3 fruit fly cellular contexts compared by ENCODE assay signal in genomic region chr3L:11648410-11648809, dm6.
TF ChIP-seq lines count a peak whose summit lies in the region.

Gene RIOK1 (minus strand): TSS chr3L:11648474.
Gene Polr3H (plus strand): TSS chr3L:11648756.

TF ChIP-seq in whole organism, adult, 20 proteins besides CTCF, POLR2A, EP300 and RAD21 (continued from another document):
- peak; percentile 67 for TF ChIP-seq CG14711 (tag; optimal IDR thresholded peaks at IDR 0.05; lab: Kevin White, UChicago)
- TF ChIP-seq bab1 (GFP tag; optimal IDR thresholded peaks at IDR 0.05; lab: Kevin White, UChicago), result peak; percentile 76

TF ChIP-seq in whole organism, embryonic, 481 proteins besides CTCF, POLR2A, EP300 and RAD21 (continued from another document and continues in another):
- TF ChIP-seq Vsx1 (GFP tag; optimal IDR thresholded peaks at IDR 0.05; lab: Kevin White, UChicago), result no peak
- TF ChIP-seq GATAe (GFP tag; conservative IDR thresholded peaks at IDR 0.05; lab: Robert Waterston, UW), result no peak
- TF ChIP-seq pum (GFP tag; optimal IDR thresholded peaks at IDR 0.05; lab: Kevin White, UChicago), result peak; percentile 75
- TF ChIP-seq Lim3 (GFP tag; IDR thresholded peaks at IDR 0.05; lab: Robert Waterston, UW), result no peak
- peak; percentile 35 for TF ChIP-seq p53 (GFP tag; optimal IDR thresholded peaks at IDR 0.05; lab: Kevin White, UChicago)
- TF ChIP-seq grau (tag; optimal IDR thresholded peaks at IDR 0.05; lab: Kevin White, UChicago), result no peak
- peak; percentile 25 for TF ChIP-seq CG3065 (GFP tag; optimal IDR thresholded peaks at IDR 0.05; lab: Kevin White, UChicago)
- no peak for TF ChIP-seq CG12299 (tag; optimal IDR thresholded peaks at IDR 0.05; lab: Kevin White, UChicago)
- TF ChIP-seq CG6765 (GFP tag; optimal IDR thresholded peaks at IDR 0.05; lab: Kevin White, UChicago), result no peak
- no peak for TF ChIP-seq CG7745 (tag; optimal IDR thresholded peaks at IDR 0.05; lab: Kevin White, UChicago)
- peak; percentile 88 for TF ChIP-seq row (GFP tag; IDR thresholded peaks at IDR 0.05; lab: Robert Waterston, UW)
- TF ChIP-seq CG14050 (GFP tag; IDR thresholded peaks at IDR 0.05; lab: Robert Waterston, UW), result peak; percentile 38; the same call in 1 of the 3 replicates
- no peak for TF ChIP-seq Hr78 (GFP tag; optimal IDR thresholded peaks at IDR 0.05; lab: Kevin White, UChicago)
- peak; percentile 79 for TF ChIP-seq CG12391 (tag; optimal IDR thresholded peaks at IDR 0.05; lab: Kevin White, UChicago)
- no peak for TF ChIP-seq CG14860 (GFP tag; IDR thresholded peaks at IDR 0.05; lab: Robert Waterston, UW; ENCODE audit: partially characterized antibody)
- no peak for TF ChIP-seq gsb-n (tag; optimal IDR thresholded peaks at IDR 0.05; lab: Kevin White, UChicago)
- TF ChIP-seq CG6654 (GFP tag; optimal IDR thresholded peaks at IDR 0.05; lab: Kevin White, UChicago), result no peak
- no peak for TF ChIP-seq cad (GFP tag; optimal IDR thresholded peaks at IDR 0.05; lab: Kevin White, UChicago)
- TF ChIP-seq ara (GFP tag; IDR thresholded peaks at IDR 0.05; lab: Robert Waterston, UW), result peak; percentile 21; the same call in 1 of the 2 replicates
- TF ChIP-seq ham (GFP tag; IDR thresholded peaks at IDR 0.05; lab: Robert Waterston, UW), result no peak
- no peak for TF ChIP-seq B-H2 (GFP tag; optimal IDR thresholded peaks at IDR 0.05; lab: Kevin White, UChicago)
- no peak for TF ChIP-seq schlank (tag; optimal IDR thresholded peaks at IDR 0.05; lab: Kevin White, UChicago)
- peak; percentile 40; the same call in 1 of the 2 replicates for TF ChIP-seq NFAT (GFP tag; IDR thresholded peaks at IDR 0.05; lab: Robert Waterston, UW)
- TF ChIP-seq Dip3 (GFP tag; optimal IDR thresholded peaks at IDR 0.05; lab: Kevin White, UChicago), result peak; percentile 79
- peak; percentile 62 for TF ChIP-seq Sry-δ (GFP tag; optimal IDR thresholded peaks at IDR 0.05; lab: Kevin White, UChicago)
- no peak for TF ChIP-seq wor (GFP tag; IDR thresholded peaks at IDR 0.05; lab: Robert Waterston, UW)
- TF ChIP-seq gt (GFP tag; IDR thresholded peaks at IDR 0.05; lab: Robert Waterston, UW), result no peak
- peak; percentile 40 for TF ChIP-seq CG8089 (GFP tag; optimal IDR thresholded peaks at IDR 0.05; lab: Kevin White, UChicago)
- TF ChIP-seq dan (GFP tag; IDR thresholded peaks at IDR 0.05; lab: Robert Waterston, UW), result no peak
- TF ChIP-seq lmd (GFP tag; IDR thresholded peaks at IDR 0.05; lab: Robert Waterston, UW), result peak; percentile 64
- peak; percentile 68 for TF ChIP-seq CG4617 (GFP tag; optimal IDR thresholded peaks at IDR 0.05; lab: Kevin White, UChicago; ENCODE audit: borderline replicate concordance)
- peak; percentile 8 for TF ChIP-seq en (GFP tag; optimal IDR thresholded peaks at IDR 0.05; lab: Kevin White, UChicago)
- no peak for TF ChIP-seq CG12769 (tag; optimal IDR thresholded peaks at IDR 0.05; lab: Kevin White, UChicago)
- TF ChIP-seq hth (optimal IDR thresholded peaks at IDR 0.05; lab: Kevin White, UChicago), result no peak
- no peak for TF ChIP-seq NK7.1 (GFP tag; optimal IDR thresholded peaks at IDR 0.05; lab: Kevin White, UChicago)
- TF ChIP-seq Mes4 (GFP tag; optimal IDR thresholded peaks at IDR 0.05; lab: Kevin White, UChicago), result peak; percentile 58
- peak; percentile 53 for TF ChIP-seq CG2116 (GFP tag; optimal IDR thresholded peaks at IDR 0.05; lab: Kevin White, UChicago)
- peak; percentile 34; the same call in 1 of the 2 replicates for TF ChIP-seq CG32772 (GFP tag; IDR thresholded peaks at IDR 0.05; lab: Robert Waterston, UW)
- no peak for TF ChIP-seq otp (GFP tag; IDR thresholded peaks at IDR 0.05; lab: Robert Waterston, UW)
- peak; percentile 64 for TF ChIP-seq Side (GFP tag; optimal IDR thresholded peaks at IDR 0.05; lab: Kevin White, UChicago)
- peak; percentile 6 for TF ChIP-seq CG10565 (GFP tag; optimal IDR thresholded peaks at IDR 0.05; lab: Kevin White, UChicago)
- no peak for TF ChIP-seq CG2678 (tag; optimal IDR thresholded peaks at IDR 0.05; lab: Kevin White, UChicago)
- TF ChIP-seq ranshi (GFP tag; IDR thresholded peaks at IDR 0.05; lab: Robert Waterston, UW), result peak; percentile 40; the same call in 1 of the 2 replicates
- TF ChIP-seq ems (GFP tag; optimal IDR thresholded peaks at IDR 0.05; lab: Kevin White, UChicago), result peak; percentile 83
- no peak for TF ChIP-seq dimm (GFP tag; IDR thresholded peaks at IDR 0.05; lab: Robert Waterston, UW)
- TF ChIP-seq dati (GFP tag; IDR thresholded peaks at IDR 0.05; lab: Robert Waterston, UW), result no peak
- TF ChIP-seq CG8924 (tag; optimal IDR thresholded peaks at IDR 0.05; lab: Kevin White, UChicago), result no peak
- peak; percentile 39; the same call in 1 of the 3 replicates for TF ChIP-seq ase (GFP tag; IDR thresholded peaks at IDR 0.05; lab: Robert Waterston, UW)
- TF ChIP-seq CG7372 (GFP tag; IDR thresholded peaks at IDR 0.05; lab: Robert Waterston, UW), result peak; percentile 54; the same call in 1 of the 2 replicates
- TF ChIP-seq sd (tag; optimal IDR thresholded peaks at IDR 0.05; lab: Kevin White, UChicago), result no peak
- TF ChIP-seq CG8765 (GFP tag; IDR thresholded peaks at IDR 0.05; lab: Robert Waterston, UW), result no peak
- TF ChIP-seq CG18764 (GFP tag; optimal IDR thresholded peaks at IDR 0.05; lab: Kevin White, UChicago), result no peak
- TF ChIP-seq CG3163 (GFP tag; optimal IDR thresholded peaks at IDR 0.05; lab: Kevin White, UChicago), result no peak
- TF ChIP-seq gro (GFP tag; optimal IDR thresholded peaks at IDR 0.05; lab: Kevin White, UChicago), result peak; percentile 80
- TF ChIP-seq Doc3 (GFP tag; IDR thresholded peaks at IDR 0.05; lab: Robert Waterston, UW; ENCODE audit: partially characterized antibody), result no peak
- TF ChIP-seq psq (GFP tag; optimal IDR thresholded peaks at IDR 0.05; lab: Kevin White, UChicago), result peak; percentile 10
- TF ChIP-seq sima (GFP tag; optimal IDR thresholded peaks at IDR 0.05; lab: Kevin White, UChicago), result no peak
- TF ChIP-seq Blimp-1 (GFP tag; optimal IDR thresholded peaks at IDR 0.05; lab: Kevin White, UChicago), result no peak
- TF ChIP-seq Hmr (GFP tag; optimal IDR thresholded peaks at IDR 0.05; lab: Kevin White, UChicago), result peak; percentile 63
- TF ChIP-seq kay (GFP tag; optimal IDR thresholded peaks at IDR 0.05; lab: Kevin White, UChicago), result no peak
- peak; percentile 27 for TF ChIP-seq disco-r (GFP tag; optimal IDR thresholded peaks at IDR 0.05; lab: Kevin White, UChicago)
- TF ChIP-seq sqz (GFP tag; optimal IDR thresholded peaks at IDR 0.05; lab: Kevin White, UChicago), result no peak
- TF ChIP-seq HLH54F (GFP tag; optimal IDR thresholded peaks at IDR 0.05; lab: Kevin White, UChicago), result peak; percentile 80
- peak; percentile 80 for TF ChIP-seq pho (GFP tag; optimal IDR thresholded peaks at IDR 0.05; lab: Kevin White, UChicago)
- TF ChIP-seq Max (GFP tag; optimal IDR thresholded peaks at IDR 0.05; lab: Kevin White, UChicago), result peak; percentile 99

TF ChIP-seq in whole organism, prepupa, 60 proteins besides CTCF, POLR2A, EP300 and RAD21 (continued from another document):
- TF ChIP-seq CG7368 (GFP tag; optimal IDR thresholded peaks at IDR 0.05; lab: Kevin White, UChicago) (peak; percentile 53), fkh (GFP tag; optimal IDR thresholded peaks at IDR 0.05; lab: Kevin White, UChicago) (no peak), CG11762 (GFP tag; optimal IDR thresholded peaks at IDR 0.05; lab: Kevin White, UChicago; ENCODE audit: insufficient read depth) (peak; percentile 49), Hr4 (GFP tag; optimal IDR thresholded peaks at IDR 0.05; lab: Kevin White, UChicago) (no peak), CG8632 (GFP tag; optimal IDR thresholded peaks at IDR 0.05; lab: Kevin White, UChicago) (peak; percentile 4), salr (GFP tag; optimal IDR thresholded peaks at IDR 0.05; lab: Kevin White, UChicago) (peak in 1 of 2 experiments; percentile 24), esn (GFP tag; optimal IDR thresholded peaks at IDR 0.05; lab: Kevin White, UChicago) (peak; percentile 79), CG31627 (GFP tag; optimal IDR thresholded peaks at IDR 0.05; lab: Kevin White, UChicago) (peak; percentile 82), CG15336 (GFP tag; IDR thresholded peaks at IDR 0.05; lab: Robert Waterston, UW) (peak; percentile 60), acj6 (GFP tag; optimal IDR thresholded peaks at IDR 0.05; lab: Kevin White, UChicago) (peak; percentile 73), CG6276 (GFP tag; optimal IDR thresholded peaks at IDR 0.05; lab: Kevin White, UChicago) (no peak), eg (GFP tag; IDR thresholded peaks at IDR 0.05; lab: Robert Waterston, UW) (peak; percentile 65), lz (GFP tag; optimal IDR thresholded peaks at IDR 0.05; lab: Kevin White, UChicago) (peak; percentile 69), topi (GFP tag; optimal IDR thresholded peaks at IDR 0.05; lab: Kevin White, UChicago) (no peak), Hr39 (GFP tag; optimal IDR thresholded peaks at IDR 0.05; lab: Kevin White, UChicago) (peak; percentile 83)
TF ChIP-seq in whole organism, prepupa: peak in this region for 19.
